Fruit fly (Drosophila melanogaster): Measurements from ENCODE around the gene CSN6.

DNA sequence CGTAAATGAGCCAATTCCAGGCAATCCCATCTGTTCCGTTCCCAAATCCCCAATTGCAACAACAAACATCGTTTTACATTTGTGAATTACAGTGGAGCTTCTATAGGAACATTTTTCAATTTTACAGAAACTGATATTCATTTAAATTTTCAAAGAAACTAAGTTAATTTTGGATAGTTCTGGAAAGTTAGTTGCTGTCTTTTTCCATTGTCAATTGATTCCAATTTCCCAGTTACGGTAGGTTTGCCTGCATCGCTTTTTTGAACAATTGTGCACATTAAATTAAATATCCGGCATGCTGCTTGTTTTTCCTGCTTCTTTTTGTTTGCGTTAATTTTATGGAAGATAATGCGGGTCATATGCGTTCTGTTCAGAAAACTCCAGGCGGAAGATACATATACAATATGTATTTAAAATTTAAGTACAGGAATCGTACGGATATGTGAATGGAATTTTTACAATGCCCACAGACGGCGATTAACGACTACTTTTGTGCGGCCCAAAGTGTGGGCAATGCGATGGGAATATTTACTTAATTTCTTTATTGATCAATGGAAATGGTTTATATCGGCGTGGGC is 47.5 kb downstream of the CSN6 start:
- TF ChIP-seq rn (GFP tag; IDR thresholded peaks at IDR 0.05) (no peak), CG17806 (tag; optimal IDR thresholded peaks at IDR 0.05) (no peak), CG34367 (tag; optimal IDR thresholded peaks at IDR 0.05) (no peak)

All from whole organism, pupa.